Fruit fly (Drosophila melanogaster) whole organism, embryonic: ENCODE measurements around the gene CG6927.

Source experiments
- Asciz ChIP-seq: fragments of 200-800 bp; sonication (Bioruptor generic); optimal IDR thresholded peaks from 2 replicates; lab custom pipeline; 2017; ENCODE audit warnings: missing biosample characterization, mild to moderate bottlenecking, missing genetic modification characterization, missing genetic modification reagents
- BEAF-32 ChIP-seq: fragments of 200-800 bp; sonication (Bioruptor generic); optimal IDR thresholded peaks from 3 replicates; lab custom pipeline; 2017; ENCODE audit warnings: missing biosample characterization, missing genetic modification characterization, mild to moderate bottlenecking, moderate library complexity, missing genetic modification reagents
- CG10147 ChIP-seq: fragments of 200-800 bp; sonication (Bioruptor generic); optimal IDR thresholded peaks from 2 replicates; lab custom pipeline; 2019; ENCODE audit warnings: missing biosample characterization, mild to moderate bottlenecking, missing genetic modification characterization, moderate library complexity
- CG10462 ChIP-seq: fragments of 200-800 bp; sonication (Bioruptor generic); optimal IDR thresholded peaks from 2 replicates; lab custom pipeline; 2016; ENCODE audit warnings: missing biosample characterization, missing genetic modification characterization
- CG10959 ChIP-seq: fragments of 200-800 bp; sonication (Bioruptor generic); IDR thresholded peaks from 2 replicates; pipeline ENCODE4 v1.3.6; 2022; ENCODE audit warnings: missing biosample characterization, missing genetic modification characterization
- CG11398 ChIP-seq: fragments of 200-800 bp; sonication (Bioruptor generic); optimal IDR thresholded peaks from 2 replicates; lab custom pipeline; 2016; ENCODE audit warnings: missing biosample characterization, missing genetic modification characterization
- CG12769 ChIP-seq: fragments of 200-800 bp; sonication (Bioruptor generic); optimal IDR thresholded peaks from 2 replicates; lab custom pipeline; 2019; ENCODE audit warnings: missing biosample characterization, mild to moderate bottlenecking, missing genetic modification characterization, moderate library complexity
- CG13424 ChIP-seq: fragments of 200-800 bp; sonication (Bioruptor generic); optimal IDR thresholded peaks from 2 replicates; lab custom pipeline; 2019; ENCODE audit warnings: missing biosample characterization, mild to moderate bottlenecking, missing genetic modification characterization, moderate library complexity
- CG1529 ChIP-seq: fragments of 200-800 bp; sonication (Bioruptor generic); optimal IDR thresholded peaks from 3 replicates; lab custom pipeline; 2018; ENCODE audit warnings: missing biosample characterization, missing genetic modification characterization
- CG15514 ChIP-seq: fragments of 200-800 bp; sonication (Bioruptor generic); optimal IDR thresholded peaks from 3 replicates; lab custom pipeline; 2017; ENCODE audit warnings: missing biosample characterization, missing genetic modification characterization, mild to moderate bottlenecking, moderate library complexity, missing genetic modification reagents
- CG15696 ChIP-seq: fragments of 200-800 bp; sonication (Bioruptor generic); optimal IDR thresholded peaks from 2 replicates; lab custom pipeline; 2019; ENCODE audit warnings: missing biosample characterization, mild to moderate bottlenecking, missing genetic modification characterization, moderate library complexity
- CG18011 ChIP-seq: fragments of 200-800 bp; sonication (Bioruptor generic); optimal IDR thresholded peaks from 2 replicates; lab custom pipeline; 2017; ENCODE audit warnings: missing biosample characterization, missing genetic modification characterization, mild to moderate bottlenecking, moderate library complexity, missing genotype
- CG18619 ChIP-seq: fragments of 200-800 bp; sonication (Bioruptor generic); optimal IDR thresholded peaks from 3 replicates; lab custom pipeline; 2017; ENCODE audit warnings: missing biosample characterization, mild to moderate bottlenecking, missing genetic modification characterization
- CG2116 ChIP-seq: fragments of 200-800 bp; sonication (Bioruptor generic); optimal IDR thresholded peaks from 3 replicates; lab custom pipeline; 2018; ENCODE audit warnings: missing biosample characterization, mild to moderate bottlenecking, missing genetic modification characterization
- CG3847 ChIP-seq: fragments of 200-800 bp; sonication (Bioruptor generic); IDR thresholded peaks from 2 replicates; pipeline ENCODE4 v1.3.6; 2022; ENCODE audit warnings: missing biosample characterization, missing genetic modification characterization
- CG8089 ChIP-seq: fragments of 200-800 bp; sonication (Bioruptor generic); optimal IDR thresholded peaks from 3 replicates; lab custom pipeline; 2016; ENCODE audit warnings: missing biosample characterization, missing genetic modification characterization
- CG8290 ChIP-seq, 3 experiments: fragments of 200-800 bp; sonication (Bioruptor generic); optimal IDR thresholded peaks; 2 replicates each; lab custom pipeline; 2016 to 2019; ENCODE audit warnings: missing biosample characterization in 3 of 3, missing genetic modification characterization in 3 of 3, mild to moderate bottlenecking in 2 of 3, moderate library complexity in 1 of 3
- CG9609 ChIP-seq: fragments of 200-800 bp; sonication (Bioruptor generic); optimal IDR thresholded peaks from 3 replicates; lab custom pipeline; 2016; ENCODE audit warnings: missing biosample characterization, missing genetic modification characterization
- Ets97D ChIP-seq: fragments of 200-800 bp; sonication (Bioruptor generic); optimal IDR thresholded peaks from 3 replicates; lab custom pipeline; 2016; ENCODE audit warnings: missing biosample characterization, missing genetic modification characterization
- Gug ChIP-seq: fragments of 200-800 bp; sonication (Bioruptor generic); IDR thresholded peaks from 4 replicates; pipeline ENCODE4 v1.3.6; 2022; ENCODE audit warnings: missing biosample characterization, missing genetic modification characterization
- Jarid2 ChIP-seq: fragments of 200-800 bp; sonication (Bioruptor generic); optimal IDR thresholded peaks from 3 replicates; lab custom pipeline; 2017; ENCODE audit warnings: mild to moderate bottlenecking, missing biosample characterization, missing genetic modification reagents, missing genetic modification characterization
- Lhr ChIP-seq: fragments of 200-800 bp; sonication (Bioruptor generic); optimal IDR thresholded peaks from 3 replicates; lab custom pipeline; 2017; ENCODE audit warnings: mild to moderate bottlenecking, missing biosample characterization, missing genetic modification reagents, missing genetic modification characterization
- Lim3 ChIP-seq: fragments of 200-800 bp; sonication (Bioruptor generic); IDR thresholded peaks from 2 replicates; pipeline ENCODE4 v1.3.6; 2022; ENCODE audit warnings: missing biosample characterization, missing genetic modification characterization
- Max ChIP-seq: fragments of 200-800 bp; sonication (Bioruptor generic); optimal IDR thresholded peaks from 2 replicates; lab custom pipeline; 2016; ENCODE audit warnings: missing biosample characterization, mild to moderate bottlenecking, missing genetic modification characterization
- Med ChIP-seq: fragments of 200-800 bp; sonication (Bioruptor generic); peaks from one replicate; lab custom pipeline; 2016; ENCODE audit warnings: missing biosample characterization, missing genetic modification characterization, mild to moderate bottlenecking, inconsistent platforms, moderate library complexity
- NC2α ChIP-seq: fragments of 200-800 bp; sonication (Bioruptor generic); optimal IDR thresholded peaks from 2 replicates; lab custom pipeline; 2016; ENCODE audit warnings: missing biosample characterization, missing genetic modification characterization
- NFAT ChIP-seq: fragments of 200-800 bp; sonication (Bioruptor generic); IDR thresholded peaks from 2 replicates; pipeline ENCODE4 v1.3.6; 2022; ENCODE audit warnings: missing biosample characterization, missing genetic modification characterization
- Nf-YC ChIP-seq: fragments of 200-800 bp; optimal IDR thresholded peaks from 3 replicates; lab custom pipeline; 2019; ENCODE audit warnings: missing biosample characterization, mild to moderate bottlenecking, missing genetic modification characterization, moderate library complexity
- Sry-δ ChIP-seq: fragments of 200-800 bp; sonication (Bioruptor generic); optimal IDR thresholded peaks from 2 replicates; lab custom pipeline; 2016; ENCODE audit warnings: missing biosample characterization, missing genetic modification characterization
- Ssrp ChIP-seq: fragments of 200-800 bp; sonication (Bioruptor generic); optimal IDR thresholded peaks from 2 replicates; lab custom pipeline; 2018; ENCODE audit warnings: missing biosample characterization, mild to moderate bottlenecking, missing genetic modification characterization, moderate library complexity
- ab ChIP-seq: fragments of 200-800 bp; sonication (Bioruptor generic); optimal IDR thresholded peaks from 2 replicates; lab custom pipeline; 2016; ENCODE audit warnings: missing biosample characterization, missing genetic modification characterization
- bigmax ChIP-seq: fragments of 200-800 bp; sonication (Bioruptor generic); optimal IDR thresholded peaks from 2 replicates; lab custom pipeline; 2018; ENCODE audit warnings: missing biosample characterization, mild to moderate bottlenecking, missing genetic modification characterization
- btn ChIP-seq: fragments of 200-800 bp; sonication (Bioruptor generic); optimal IDR thresholded peaks from 2 replicates; lab custom pipeline; 2016; ENCODE audit warnings: missing biosample characterization, missing genetic modification characterization
- dmrt11E ChIP-seq: fragments of 200-800 bp; sonication (Bioruptor generic); optimal IDR thresholded peaks from 3 replicates; lab custom pipeline; 2018; ENCODE audit warnings: missing biosample characterization, mild to moderate bottlenecking, missing genetic modification characterization, moderate library complexity
- fd96Cb ChIP-seq: fragments of 200-800 bp; sonication (Bioruptor generic); optimal IDR thresholded peaks from 2 replicates; lab custom pipeline; 2018; ENCODE audit warnings: missing biosample characterization, mild to moderate bottlenecking, missing genetic modification characterization, moderate library complexity
- gsb ChIP-seq: fragments of 200-800 bp; sonication (Bioruptor generic); IDR thresholded peaks from 2 replicates; pipeline ENCODE4 v1.3.6; 2022; ENCODE audit warnings: missing biosample characterization, missing genetic modification characterization
- jumu ChIP-seq: fragments of 200-800 bp; sonication (Bioruptor generic); optimal IDR thresholded peaks from 3 replicates; lab custom pipeline; 2016; ENCODE audit warnings: missing biosample characterization, missing genetic modification characterization
- knrl ChIP-seq: fragments of 200-800 bp; sonication (Bioruptor generic); IDR thresholded peaks from 3 replicates; pipeline ENCODE4 v1.3.6; 2022; ENCODE audit warnings: missing biosample characterization, missing genetic modification characterization; ENCODE audit not compliant: partially characterized antibody
- mam ChIP-seq: fragments of 200-800 bp; sonication (Bioruptor generic); optimal IDR thresholded peaks from 3 replicates; lab custom pipeline; 2016; ENCODE audit warnings: missing biosample characterization, missing genetic modification characterization
- mld ChIP-seq: fragments of 200-800 bp; sonication (Bioruptor generic); IDR thresholded peaks from 3 replicates; pipeline ENCODE4 v1.3.6; 2022; ENCODE audit warnings: missing biosample characterization, missing genetic modification characterization; ENCODE audit not compliant: partially characterized antibody
- nom ChIP-seq: fragments of 200-800 bp; sonication (Bioruptor generic); optimal IDR thresholded peaks from 2 replicates; lab custom pipeline; 2017; ENCODE audit warnings: missing biosample characterization, missing genetic modification characterization, mild to moderate bottlenecking, moderate library complexity, missing genetic modification reagents
- pan ChIP-seq, 4 experiments: fragments of >200 bp in 3 of 4; fragments of 200-800 bp in 1 of 4; sonication (Bioruptor generic) in 1 of 4; optimal IDR thresholded peaks in 3 of 4; IDR thresholded peaks in 1 of 4; 2 replicates each; pipeline versions ENCODE4 v1.3.6 to Lab custom; 2017 to 2022; ENCODE audit warnings: missing biosample characterization in 2 of 4, missing genetic modification characterization in 2 of 4, mixed read lengths in 1 of 4
- row ChIP-seq: fragments of 200-800 bp; sonication (Bioruptor generic); IDR thresholded peaks from 3 replicates; pipeline ENCODE4 v1.3.6; 2022; ENCODE audit warnings: missing biosample characterization, missing genetic modification characterization
- sens ChIP-seq: fragments of 200-800 bp; sonication (Bioruptor generic); peaks from one replicate; lab custom pipeline; 2016; ENCODE audit warnings: missing biosample characterization, missing genetic modification characterization
- wor ChIP-seq: fragments of 200-800 bp; sonication (Bioruptor generic); IDR thresholded peaks from 2 replicates; pipeline ENCODE4 v1.3.6; 2022; ENCODE audit warnings: missing biosample characterization, missing genetic modification characterization
- zf30C ChIP-seq: fragments of 200-800 bp; sonication (Bioruptor generic); optimal IDR thresholded peaks from 3 replicates; lab custom pipeline; 2018; ENCODE audit warnings: missing biosample characterization, mild to moderate bottlenecking, missing genetic modification characterization
- zfh2 ChIP-seq: fragments of 200-800 bp; sonication (Bioruptor generic); optimal IDR thresholded peaks from 2 replicates; lab custom pipeline; 2016; ENCODE audit warnings: missing biosample characterization, missing genetic modification characterization

CG6927 gene

DNA sequence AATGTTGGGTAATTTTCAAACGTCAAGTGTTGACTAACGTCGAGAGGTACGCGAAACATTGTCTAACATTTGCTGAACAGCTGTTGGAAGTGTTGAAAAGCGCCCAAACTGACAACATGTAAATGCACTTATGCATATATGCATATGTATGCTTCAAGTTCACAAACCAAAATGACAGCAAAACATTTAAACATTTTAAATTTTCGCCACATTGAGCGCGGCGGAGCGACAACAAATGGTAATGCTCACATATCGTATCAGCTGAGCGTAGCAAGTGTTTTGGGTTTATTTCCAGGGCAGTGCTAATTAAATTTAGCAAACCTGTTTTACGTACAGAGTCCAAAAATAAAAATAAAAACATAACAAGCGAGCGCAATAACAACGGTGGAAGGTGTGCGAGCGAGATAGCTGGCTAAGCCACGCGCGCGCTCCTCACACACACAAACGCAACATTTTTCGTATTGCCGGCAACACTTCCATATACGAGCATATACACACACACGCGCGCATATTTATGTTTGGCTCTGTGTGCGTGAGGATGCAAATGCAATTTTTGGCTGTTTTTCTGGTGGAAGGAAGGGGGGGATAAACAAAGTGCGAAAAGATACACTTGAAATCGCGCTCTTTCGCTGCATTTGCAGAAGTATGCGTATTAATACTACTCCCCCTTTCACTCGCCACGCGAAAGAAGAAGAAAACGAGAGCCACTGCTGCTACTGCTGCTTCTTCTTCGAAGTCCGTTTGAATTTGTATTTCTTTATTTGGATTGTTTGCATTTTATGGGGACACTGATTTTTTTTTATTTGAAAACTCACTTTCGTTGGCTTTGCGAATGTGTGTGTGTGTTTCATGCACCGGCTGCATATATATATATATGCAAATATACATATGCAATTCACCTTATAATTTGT lies 23.7 kb downstream of the CG6927 start (continued):
- TF ChIP-seq dmrt11E (tag; lab: Kevin White, UChicago) (peak; percentile 36), CG9609 (GFP tag; lab: Kevin White, UChicago) (no peak), CG10462 (GFP tag; lab: Kevin White, UChicago) (no peak), zf30C (no peak), knrl (GFP tag; lab: Robert Waterston, UW) (no peak), CG12769 (tag; lab: Kevin White, UChicago) (no peak), zfh2 (GFP tag; lab: Kevin White, UChicago) (peak; percentile 51), gsb (GFP tag; lab: Robert Waterston, UW) (no peak), CG8089 (no peak), CG13424 (tag; lab: Kevin White, UChicago) (peak; percentile 8), CG10959 (no peak), CG15696 (tag; lab: Kevin White, UChicago) (no peak), mam (GFP tag; lab: Kevin White, UChicago) (peak; percentile 27), wor (GFP tag; lab: Robert Waterston, UW) (no peak), Lim3 (GFP tag; lab: Robert Waterston, UW) (no peak), Asciz (GFP tag; lab: Kevin White, UChicago) (peak; percentile 41), CG18619 (GFP tag; lab: Kevin White, UChicago) (peak; percentile 30), Sry-δ (GFP tag; lab: Kevin White, UChicago) (peak; percentile 25), row (no peak), CG10147 (GFP tag; lab: Kevin White, UChicago) (no peak), Gug (GFP tag; lab: Robert Waterston, UW) (no peak), jumu (peak; percentile 9), pan (optimal IDR thresholded peaks at IDR 0.05; lab: Kevin White, UChicago) (no peak), pan (GFP tag; optimal IDR thresholded peaks at IDR 0.05 in 1 of 2, IDR thresholded peaks at IDR 0.05 in 1 of 2) (no peak)

DNA sequence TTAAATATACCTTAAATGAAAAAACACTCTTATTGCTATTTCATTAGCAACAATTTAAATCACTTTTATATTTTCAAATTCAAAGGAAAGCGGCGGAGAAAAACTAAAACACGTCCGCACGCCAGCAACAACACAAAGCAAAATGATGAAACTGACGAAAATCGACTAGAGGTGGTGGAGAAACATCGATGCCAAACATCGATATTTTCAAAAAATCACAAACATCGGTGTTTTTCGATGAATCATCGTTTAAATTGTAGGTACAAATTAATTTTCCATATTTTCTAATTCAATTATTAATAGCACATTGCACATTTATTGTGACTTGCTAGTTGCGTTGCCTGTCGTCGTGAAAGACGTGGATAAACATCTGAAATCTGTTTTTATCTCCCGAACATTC lies 24.3 kb downstream of the CG6927 start:
- TF ChIP-seq ab (no peak), Ssrp (tag; lab: Kevin White, UChicago) (no peak), CG3847 (GFP tag; lab: Robert Waterston, UW) (no peak), mld (GFP tag; lab: Robert Waterston, UW) (no peak), CG1529 (GFP tag; lab: Kevin White, UChicago) (no peak), Ets97D (peak; percentile 5), fd96Cb (tag; lab: Kevin White, UChicago) (no peak), Jarid2 (GFP tag; lab: Kevin White, UChicago) (peak; percentile 33), Nf-YC (tag; lab: Kevin White, UChicago) (no peak), btn (GFP tag; lab: Kevin White, UChicago) (no peak), CG2116 (GFP tag; lab: Kevin White, UChicago) (peak; percentile 15), Med (GFP tag; lab: Kevin White, UChicago) (peak; percentile 79), jumu (no peak), CG8290 (GFP tag; optimal IDR thresholded peaks at IDR 0.05; lab: Kevin White, UChicago) (peak; percentile 26), CG8290 (tag; optimal IDR thresholded peaks at IDR 0.05; lab: Kevin White, UChicago) (peak; percentile 66 to 77), sens (GFP tag; lab: Kevin White, UChicago) (peak; percentile 71), Max (no peak), BEAF-32 (peak; percentile 76), bigmax (GFP tag; lab: Kevin White, UChicago) (no peak), NC2α (GFP tag; lab: Kevin White, UChicago) (no peak), CG18011 (GFP tag; lab: Kevin White, UChicago) (no peak), CG11398 (GFP tag; lab: Kevin White, UChicago) (no peak), Lhr (GFP tag; lab: Kevin White, UChicago) (peak; percentile 95), CG15514 (GFP tag; lab: Kevin White, UChicago) (peak; percentile 3), zfh2 (GFP tag; lab: Kevin White, UChicago) (no peak), nom (GFP tag; lab: Kevin White, UChicago) (no peak), NFAT (no peak)
